Worm (Caenorhabditis elegans): ENCODE results near the gene F42A10.9.

DNA sequence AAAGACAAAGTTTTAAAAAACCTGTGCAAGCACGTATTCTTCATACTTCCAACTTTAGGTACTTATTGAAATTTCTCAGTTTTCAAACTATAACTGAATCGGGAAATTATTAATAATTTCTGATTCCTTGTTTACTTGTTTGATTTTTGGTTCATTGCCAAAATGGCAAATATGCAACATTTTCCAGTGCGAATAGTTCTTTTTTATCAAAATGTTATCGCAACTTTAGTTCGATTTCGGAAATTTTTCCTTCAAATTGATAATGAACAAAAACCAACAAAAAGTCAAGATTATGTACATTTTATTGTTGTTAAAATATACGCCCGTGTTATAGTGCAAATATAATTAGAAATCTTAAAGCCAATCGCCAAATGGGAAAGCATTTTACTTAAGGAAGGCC lies 13.3 kb downstream of the F42A10.9 start:
- TF ChIP-seq him-1 (tag; optimal IDR thresholded peaks at IDR 0.05) (no peak), dao-5 (tag; optimal IDR thresholded peaks at IDR 0.05) (no peak), W03F9.2 (tag; optimal IDR thresholded peaks at IDR 0.05) (no peak)
